Worm (Caenorhabditis elegans): ENCODE data around the gene R08C7.8.

R08C7.8 gene

ce11 chrIV:4477009-4477471 lies 42.7 kb upstream of the R08C7.8 start, which contains the start of gene M01H9.3:
Gene M01H9.3, minus strand, starts transcription at chrIV:4477059.
- TF ChIP-seq F13H6.1 (tag; optimal IDR thresholded peaks at IDR 0.05), result no peak
- peak; percentile 51 for TF ChIP-seq unc-55 (GFP tag; optimal IDR thresholded peaks at IDR 0.05)
- peak; percentile 82 for TF ChIP-seq ceh-18 (tag; optimal IDR thresholded peaks at IDR 0.05)

- no peak for TF ChIP-seq sdc-2 (tag; optimal IDR thresholded peaks at IDR 0.05)
- TF ChIP-seq ceh-30 (tag; optimal IDR thresholded peaks at IDR 0.05), result no peak
- TF ChIP-seq C08G9.2 (tag; optimal IDR thresholded peaks at IDR 0.05), result no peak
- no peak for TF ChIP-seq ama-1 (optimal IDR thresholded peaks at IDR 0.05)
- TF ChIP-seq K02D7.2 (tag; optimal IDR thresholded peaks at IDR 0.05), result no peak
- TF ChIP-seq fkh-10 (GFP tag; optimal IDR thresholded peaks at IDR 0.05), result no peak
- TF ChIP-seq elt-2 (tag; optimal IDR thresholded peaks at IDR 0.05), result no peak
- TF ChIP-seq T23F11.4 (GFP tag; optimal IDR thresholded peaks at IDR 0.05), result no peak
- no peak for TF ChIP-seq ref-2 (tag; optimal IDR thresholded peaks at IDR 0.05)
Observed at ce11 chrIV:4475362-4476086, 41.2 kb upstream of the R08C7.8 start.

ce11 chrIV:4473767-4474166 lies 39.4 kb upstream of the R08C7.8 start:
- TF ChIP-seq fkh-10 (GFP tag; optimal IDR thresholded peaks at IDR 0.05) (no peak), hlh-13 (GFP tag; optimal IDR thresholded peaks at IDR 0.05) (no peak), dve-1 (tag; optimal IDR thresholded peaks at IDR 0.05) (no peak)

- TF ChIP-seq tbx-2 (tag; optimal IDR thresholded peaks at IDR 0.05) (no peak), ztf-16 (tag; optimal IDR thresholded peaks at IDR 0.05) (no peak), odd-2 (tag; optimal IDR thresholded peaks at IDR 0.05) (no peak), hlh-30 (tag; optimal IDR thresholded peaks at IDR 0.05; ENCODE audit: insufficient read depth) (peak; percentile 8), lin-11 (tag; optimal IDR thresholded peaks at IDR 0.05) (no peak), K09A11.1 (tag; optimal IDR thresholded peaks at IDR 0.05; ENCODE audit: insufficient read depth) (no peak), ref-2 (tag; optimal IDR thresholded peaks at IDR 0.05) (no peak), eyg-1 (tag; optimal IDR thresholded peaks at IDR 0.05) (no peak)
Observed at ce11 chrIV:4472418-4473173, 38.3 kb upstream of the R08C7.8 start.

ce11 chrIV:4470885-4471772 lies 36.8 kb upstream of the R08C7.8 start:
- TF ChIP-seq ref-2 (tag; optimal IDR thresholded peaks at IDR 0.05), result no peak
- TF ChIP-seq eyg-1 (tag; optimal IDR thresholded peaks at IDR 0.05), result no peak
- TF ChIP-seq hlh-8 (tag; optimal IDR thresholded peaks at IDR 0.05), result no peak
- no peak for TF ChIP-seq hlh-13 (GFP tag; optimal IDR thresholded peaks at IDR 0.05)
- no peak for TF ChIP-seq fax-1 (tag; optimal IDR thresholded peaks at IDR 0.05)
- TF ChIP-seq unc-55 (GFP tag; optimal IDR thresholded peaks at IDR 0.05), result no peak
- TF ChIP-seq fkh-10 (GFP tag; optimal IDR thresholded peaks at IDR 0.05), result no peak
- TF ChIP-seq unc-86 (tag; optimal IDR thresholded peaks at IDR 0.05), result no peak
- TF ChIP-seq unc-42 (tag; optimal IDR thresholded peaks at IDR 0.05), result peak; percentile 21
- no peak for TF ChIP-seq ahr-1 (tag; optimal IDR thresholded peaks at IDR 0.05)
- TF ChIP-seq hlh-15 (tag; optimal IDR thresholded peaks at IDR 0.05), result no peak
- TF ChIP-seq ceh-31 (tag; optimal IDR thresholded peaks at IDR 0.05), result peak; percentile 23
- no peak for TF ChIP-seq ceh-14 (tag; optimal IDR thresholded peaks at IDR 0.05)
- TF ChIP-seq ceh-19 (GFP tag; optimal IDR thresholded peaks at IDR 0.05), result no peak
- no peak for TF ChIP-seq nhr-11 (tag; optimal IDR thresholded peaks at IDR 0.05)
- TF ChIP-seq C08G9.2 (tag; optimal IDR thresholded peaks at IDR 0.05), result peak; percentile 30

Measured in whole organism, late embryonic.